Fruit fly (Drosophila melanogaster): ENCODE measurements around the gene Lar.

- TF ChIP-seq CG8478 (optimal IDR thresholded peaks at IDR 0.05) (no peak), usp (GFP tag; optimal IDR thresholded peaks at IDR 0.05) (no peak)
Observed at dm6 chr2L:19763446-19763772, 177.0 kb downstream of the Lar start.

Data from whole organism.